Fruit fly (Drosophila melanogaster) whole organism, embryonic: ENCODE measurements around the gene CG43800.

Experiments
- Aef1 ChIP-seq: fragments of 200-800 bp; sonication (Bioruptor generic); IDR thresholded peaks from 3 replicates; pipeline ENCODE4 v1.3.6; 2022; ENCODE audit warnings: missing biosample characterization, missing genetic modification characterization
- Bdp1 ChIP-seq: fragments of 200-800 bp; sonication (Bioruptor generic); optimal IDR thresholded peaks from 3 replicates; lab custom pipeline; 2016; ENCODE audit warnings: missing biosample characterization, missing genetic modification characterization
- CG10321 ChIP-seq: fragments of 200-800 bp; sonication (Bioruptor generic); IDR thresholded peaks from 2 replicates; pipeline ENCODE4 v1.3.6; 2022; ENCODE audit warnings: missing biosample characterization, missing genetic modification characterization
- CG11247 ChIP-seq: fragments of 200-800 bp; sonication (Bioruptor generic); IDR thresholded peaks from 2 replicates; pipeline ENCODE4 v1.3.6; 2022; ENCODE audit warnings: missing biosample characterization, missing genetic modification characterization
- CG1233 ChIP-seq: fragments of 200-800 bp; sonication (Bioruptor generic); optimal IDR thresholded peaks from 4 replicates; lab custom pipeline; 2018; ENCODE audit warnings: missing biosample characterization, mild to moderate bottlenecking, missing genetic modification characterization
- CG12744 ChIP-seq: fragments of 200-800 bp; sonication (Bioruptor generic); optimal IDR thresholded peaks from 2 replicates; lab custom pipeline; 2016; ENCODE audit warnings: missing biosample characterization, missing genetic modification characterization
- CG12769 ChIP-seq: fragments of 200-800 bp; sonication (Bioruptor generic); optimal IDR thresholded peaks from 2 replicates; lab custom pipeline; 2019; ENCODE audit warnings: missing biosample characterization, mild to moderate bottlenecking, missing genetic modification characterization, moderate library complexity
- CG13287 ChIP-seq: fragments of 200-800 bp; sonication (Bioruptor generic); IDR thresholded peaks from 2 replicates; pipeline ENCODE4 v1.3.6; 2022; ENCODE audit warnings: missing biosample characterization, missing genetic modification characterization; ENCODE audit not compliant: partially characterized antibody
- CG13894 ChIP-seq: fragments of 200-800 bp; sonication (Bioruptor generic); optimal IDR thresholded peaks from 3 replicates; lab custom pipeline; 2018; ENCODE audit warnings: missing biosample characterization, mild to moderate bottlenecking, missing genetic modification characterization, moderate library complexity
- CG15011 ChIP-seq: fragments of 200-800 bp; sonication (Bioruptor generic); optimal IDR thresholded peaks from 3 replicates; lab custom pipeline; 2018; ENCODE audit warnings: missing biosample characterization, mild to moderate bottlenecking, missing genetic modification characterization
- CG15269 ChIP-seq: fragments of 200-800 bp; sonication (Bioruptor generic); optimal IDR thresholded peaks from 2 replicates; lab custom pipeline; 2018; ENCODE audit warnings: missing biosample characterization, mild to moderate bottlenecking, missing genetic modification characterization, moderate library complexity
- CG16779 ChIP-seq: fragments of 200-800 bp; sonication (Bioruptor generic); IDR thresholded peaks from 2 replicates; pipeline ENCODE4 v1.3.6; 2022; ENCODE audit warnings: missing biosample characterization, missing genetic modification characterization
- CG17328 ChIP-seq: fragments of 200-800 bp; sonication (Bioruptor generic); IDR thresholded peaks from 2 replicates; pipeline ENCODE4 v1.3.6; 2022; ENCODE audit warnings: missing biosample characterization, missing genetic modification characterization
- CG18619 ChIP-seq: fragments of 200-800 bp; sonication (Bioruptor generic); optimal IDR thresholded peaks from 3 replicates; lab custom pipeline; 2017; ENCODE audit warnings: missing biosample characterization, mild to moderate bottlenecking, missing genetic modification characterization
- CG2199 ChIP-seq: fragments of 200-800 bp; sonication (Bioruptor generic); IDR thresholded peaks from 3 replicates; pipeline ENCODE4 v1.3.6; 2022; ENCODE audit warnings: missing biosample characterization, missing genetic modification characterization
- CG2712 ChIP-seq: fragments of 200-800 bp; optimal IDR thresholded peaks from 3 replicates; lab custom pipeline; 2019; ENCODE audit warnings: missing biosample characterization, mild to moderate bottlenecking, missing genetic modification characterization, moderate library complexity
- CG30403 ChIP-seq: fragments of 200-800 bp; sonication (Bioruptor generic); optimal IDR thresholded peaks from 3 replicates; lab custom pipeline; 2016; ENCODE audit warnings: missing biosample characterization, missing genetic modification characterization
- CG31224 ChIP-seq: fragments of 200-800 bp; sonication (Bioruptor generic); IDR thresholded peaks from 2 replicates; pipeline ENCODE4 v1.3.6; 2022; ENCODE audit warnings: missing biosample characterization, missing genetic modification characterization
- CG31388 ChIP-seq: fragments of 200-800 bp; sonication (Bioruptor generic); optimal IDR thresholded peaks from 2 replicates; lab custom pipeline; 2016; ENCODE audit warnings: missing biosample characterization, missing genetic modification characterization
- CG5180 ChIP-seq: fragments of 200-800 bp; sonication (Bioruptor generic); optimal IDR thresholded peaks from 3 replicates; lab custom pipeline; 2017; ENCODE audit warnings: missing biosample characterization, missing genetic modification characterization, mild to moderate bottlenecking, moderate library complexity, missing genetic modification reagents
- CG6689 ChIP-seq: fragments of 200-800 bp; sonication (Bioruptor generic); IDR thresholded peaks from 2 replicates; pipeline ENCODE4 v1.3.6; 2022; ENCODE audit warnings: missing biosample characterization, missing genetic modification characterization
- CG6791 ChIP-seq: fragments of 200-800 bp; sonication (Bioruptor generic); IDR thresholded peaks from 3 replicates; pipeline ENCODE4 v1.3.6; 2022; ENCODE audit warnings: missing biosample characterization, missing genetic modification characterization; ENCODE audit not compliant: partially characterized antibody
- CG9932 ChIP-seq: fragments of 200-800 bp; sonication (Bioruptor generic); IDR thresholded peaks from 2 replicates; pipeline ENCODE4 v1.3.6; 2022; ENCODE audit warnings: missing biosample characterization, missing genetic modification characterization
- Drgx ChIP-seq: fragments of 200-800 bp; sonication (Bioruptor generic); IDR thresholded peaks from 2 replicates; pipeline ENCODE4 v1.3.6; 2022; ENCODE audit warnings: missing biosample characterization, missing genetic modification characterization
- Ets97D ChIP-seq: fragments of 200-800 bp; sonication (Bioruptor generic); optimal IDR thresholded peaks from 3 replicates; lab custom pipeline; 2016; ENCODE audit warnings: missing biosample characterization, missing genetic modification characterization
- HLHmδ ChIP-seq: fragments of 200-800 bp; sonication (Bioruptor generic); optimal IDR thresholded peaks from 2 replicates; lab custom pipeline; 2018; ENCODE audit warnings: missing biosample characterization, mild to moderate bottlenecking, missing genetic modification characterization, moderate library complexity
- Hmr ChIP-seq: fragments of 200-800 bp; sonication (Bioruptor generic); optimal IDR thresholded peaks from 3 replicates; lab custom pipeline; 2017; ENCODE audit warnings: mild to moderate bottlenecking, missing biosample characterization, missing genetic modification reagents, missing genetic modification characterization
- Hmx ChIP-seq: fragments of 200-800 bp; sonication (Bioruptor generic); optimal IDR thresholded peaks from 2 replicates; lab custom pipeline; 2016; ENCODE audit warnings: missing biosample characterization, missing genetic modification characterization
- Lpt ChIP-seq: fragments of >200 bp; optimal IDR thresholded peaks from 2 replicates; lab custom pipeline; 2018; ENCODE audit warnings: missing biosample characterization, missing genetic modification characterization
- Pdp1 ChIP-seq, 2 experiments: fragments of 200-800 bp; sonication (Bioruptor generic); optimal IDR thresholded peaks; 3 replicates each; lab custom pipeline; 2016; ENCODE audit warnings: missing biosample characterization in 2 of 2, missing genetic modification characterization in 2 of 2, mild to moderate bottlenecking in 1 of 2, moderate library complexity in 1 of 2
- Rx ChIP-seq: fragments of 200-800 bp; sonication (Bioruptor generic); IDR thresholded peaks from 2 replicates; pipeline ENCODE4 v1.3.6; 2022; ENCODE audit warnings: missing biosample characterization, missing genetic modification characterization
- Scr ChIP-seq: fragments of 200-800 bp; sonication (Bioruptor generic); IDR thresholded peaks from 2 replicates; pipeline ENCODE4 v1.3.6; 2022; ENCODE audit warnings: missing biosample characterization, missing genetic modification characterization; ENCODE audit not compliant: partially characterized antibody
- Sry-β ChIP-seq: fragments of 200-800 bp; sonication (Bioruptor generic); optimal IDR thresholded peaks from 2 replicates; lab custom pipeline; 2018; ENCODE audit warnings: missing biosample characterization, mild to moderate bottlenecking, missing genetic modification characterization, moderate library complexity
- TFAM ChIP-seq: fragments of 200-800 bp; sonication (Bioruptor generic); optimal IDR thresholded peaks from 2 replicates; lab custom pipeline; 2017; ENCODE audit warnings: missing biosample characterization, missing genetic modification characterization, inconsistent platforms
- Tbp ChIP-seq: fragments of >200 bp; optimal IDR thresholded peaks from 2 replicates; lab custom pipeline; 2018; ENCODE audit warnings: missing biosample characterization, missing genetic modification characterization
- gcm2 ChIP-seq: fragments of 200-800 bp; sonication (Bioruptor generic); optimal IDR thresholded peaks from 2 replicates; lab custom pipeline; 2016; ENCODE audit warnings: missing biosample characterization, missing genetic modification characterization
- jing ChIP-seq: fragments of 200-800 bp; sonication (Bioruptor generic); optimal IDR thresholded peaks from 2 replicates; lab custom pipeline; 2018; ENCODE audit warnings: missing biosample characterization, mild to moderate bottlenecking, missing genetic modification characterization
- ken ChIP-seq: fragments of 200-800 bp; sonication (Bioruptor generic); IDR thresholded peaks from 3 replicates; pipeline ENCODE4 v1.3.6; 2022; ENCODE audit warnings: missing biosample characterization, missing genetic modification characterization
- kni ChIP-seq: fragments of 200-800 bp; sonication (Bioruptor generic); optimal IDR thresholded peaks from 3 replicates; lab custom pipeline; 2017; ENCODE audit warnings: mild to moderate bottlenecking, missing biosample characterization, missing genetic modification reagents, missing genetic modification characterization
- peb ChIP-seq: fragments of 200-800 bp; sonication (Bioruptor generic); IDR thresholded peaks from 2 replicates; pipeline ENCODE4 v1.3.6; 2022; ENCODE audit warnings: missing biosample characterization, missing genetic modification characterization
- pnt ChIP-seq: fragments of 200-800 bp; sonication (Bioruptor generic); optimal IDR thresholded peaks from 3 replicates; lab custom pipeline; 2016; ENCODE audit warnings: missing biosample characterization, missing genetic modification characterization
- pros ChIP-seq: fragments of 200-800 bp; sonication (Bioruptor generic); optimal IDR thresholded peaks from 3 replicates; lab custom pipeline; 2019; ENCODE audit warnings: missing biosample characterization, mild to moderate bottlenecking, missing genetic modification characterization, moderate library complexity
- salm ChIP-seq: fragments of 200-800 bp; sonication (Bioruptor generic); optimal IDR thresholded peaks from 2 replicates; lab custom pipeline; 2018; ENCODE audit warnings: missing biosample characterization, mild to moderate bottlenecking, missing genetic modification characterization
- sc ChIP-seq, 3 experiments: fragments of >200 bp in 2 of 3; fragments of 200-800 bp in 1 of 3; sonication (Bioruptor generic) in 1 of 3; optimal IDR thresholded peaks; 2 replicates in 2 of 3; 3 replicates in 1 of 3; lab custom pipeline; 2017; ENCODE audit warnings: mild to moderate bottlenecking in 1 of 3, missing biosample characterization in 1 of 3, missing genetic modification characterization in 1 of 3, missing genetic modification reagents in 1 of 3
- scrt ChIP-seq: fragments of 200-800 bp; sonication (Bioruptor generic); optimal IDR thresholded peaks from 2 replicates; lab custom pipeline; 2018; ENCODE audit warnings: missing biosample characterization, mild to moderate bottlenecking, missing genetic modification characterization, moderate library complexity
- sens ChIP-seq: fragments of 200-800 bp; sonication (Bioruptor generic); peaks from one replicate; lab custom pipeline; 2016; ENCODE audit warnings: missing biosample characterization, missing genetic modification characterization
- sna ChIP-seq: fragments of 200-800 bp; sonication (Bioruptor generic); IDR thresholded peaks from 2 replicates; pipeline ENCODE4 v1.3.6; 2022; ENCODE audit warnings: missing biosample characterization, missing genetic modification characterization; ENCODE audit not compliant: partially characterized antibody
- sr ChIP-seq: fragments of 200-800 bp; sonication (Bioruptor generic); IDR thresholded peaks from 3 replicates; pipeline ENCODE4 v1.3.6; 2022; ENCODE audit warnings: missing biosample characterization, missing genetic modification characterization
- stc ChIP-seq: fragments of 200-800 bp; sonication (Bioruptor generic); IDR thresholded peaks from 2 replicates; pipeline ENCODE4 v1.3.6; 2022; ENCODE audit warnings: missing biosample characterization, missing genetic modification characterization
- stwl ChIP-seq: fragments of 200-800 bp; sonication (Bioruptor generic); optimal IDR thresholded peaks from 3 replicates; lab custom pipeline; 2018; ENCODE audit warnings: missing biosample characterization, mild to moderate bottlenecking, missing genetic modification characterization, moderate library complexity
- zf30C ChIP-seq: fragments of 200-800 bp; sonication (Bioruptor generic); optimal IDR thresholded peaks from 3 replicates; lab custom pipeline; 2018; ENCODE audit warnings: missing biosample characterization, mild to moderate bottlenecking, missing genetic modification characterization

CG43800 gene

dm6 chr2L:7199635-7200110, 32.9 kb downstream of the CG43800 start (continued):
- no peak for TF ChIP-seq peb
- TF ChIP-seq Pdp1 (GFP tag; optimal IDR thresholded peaks at IDR 0.05; lab: Kevin White, UChicago) = no peak
- no peak for TF ChIP-seq CG6689 (GFP tag; lab: Robert Waterston, UW)
- TF ChIP-seq sens (GFP tag; lab: Kevin White, UChicago) = peak; percentile 61
- no peak for TF ChIP-seq CG12769 (tag; lab: Kevin White, UChicago)
- TF ChIP-seq CG31388 = no peak
- no peak for TF ChIP-seq Ets97D (GFP tag; lab: Kevin White, UChicago)
- TF ChIP-seq CG13894 (tag; lab: Kevin White, UChicago) = no peak
- no peak for TF ChIP-seq scrt (GFP tag; lab: Kevin White, UChicago)
- TF ChIP-seq CG1233 (GFP tag; lab: Kevin White, UChicago) = no peak
- TF ChIP-seq pros = no peak
- no peak for TF ChIP-seq CG6791
- TF ChIP-seq CG2199 (GFP tag; lab: Robert Waterston, UW) = no peak
- TF ChIP-seq CG18619 (GFP tag; lab: Kevin White, UChicago) = no peak
- no peak for TF ChIP-seq Sry-β (GFP tag; lab: Kevin White, UChicago)
- TF ChIP-seq CG5180 (GFP tag; lab: Kevin White, UChicago) = no peak
- no peak for TF ChIP-seq CG13287 (GFP tag; lab: Robert Waterston, UW)
- TF ChIP-seq CG2712 (tag; lab: Kevin White, UChicago) = peak; percentile 3
- no peak for TF ChIP-seq CG15269 (tag; lab: Kevin White, UChicago)
- no peak for TF ChIP-seq Rx (GFP tag; lab: Robert Waterston, UW)
- TF ChIP-seq Hmx = no peak
- TF ChIP-seq Bdp1 (GFP tag; lab: Kevin White, UChicago) = no peak
- no peak for TF ChIP-seq stwl (tag; lab: Kevin White, UChicago)
- TF ChIP-seq ken (GFP tag; lab: Robert Waterston, UW) = no peak
- TF ChIP-seq Lpt (GFP tag; lab: Kevin White, UChicago) = no peak
- no peak for TF ChIP-seq stc (GFP tag; lab: Robert Waterston, UW)
- no peak for TF ChIP-seq CG16779
- no peak for TF ChIP-seq sc (optimal IDR thresholded peaks at IDR 0.05; lab: Kevin White, UChicago)
- no peak for TF ChIP-seq sc (GFP tag; optimal IDR thresholded peaks at IDR 0.05; lab: Kevin White, UChicago)
- no peak for TF ChIP-seq CG10321
- no peak for TF ChIP-seq Scr (GFP tag; lab: Robert Waterston, UW)
- peak; percentile 76; the same call in 2 of the 3 replicates for TF ChIP-seq sr (GFP tag; lab: Robert Waterston, UW)
- TF ChIP-seq kni (GFP tag; lab: Kevin White, UChicago) = no peak
- no peak for TF ChIP-seq CG9932 (GFP tag; lab: Robert Waterston, UW)
- TF ChIP-seq Aef1 = no peak
- no peak for TF ChIP-seq TFAM (GFP tag; lab: Kevin White, UChicago)
- no peak for TF ChIP-seq pnt (GFP tag; lab: Kevin White, UChicago)
- no peak for TF ChIP-seq jing (GFP tag; lab: Kevin White, UChicago)
- TF ChIP-seq CG30403 (GFP tag; lab: Kevin White, UChicago) = no peak
- no peak for TF ChIP-seq Tbp (GFP tag; lab: Kevin White, UChicago)
- no peak for TF ChIP-seq CG31224 (GFP tag; lab: Robert Waterston, UW)
- TF ChIP-seq gcm2 = no peak
- TF ChIP-seq salm (tag; lab: Kevin White, UChicago) = no peak
- no peak for TF ChIP-seq Hmr (GFP tag; lab: Kevin White, UChicago)
- no peak for TF ChIP-seq CG15011
- TF ChIP-seq HLHmδ (GFP tag; lab: Kevin White, UChicago) = peak; percentile 0
- TF ChIP-seq sna (GFP tag; lab: Robert Waterston, UW) = no peak
- peak; percentile 68 for TF ChIP-seq Drgx (GFP tag; lab: Robert Waterston, UW)
- TF ChIP-seq zf30C = no peak
- no peak for TF ChIP-seq CG11247 (GFP tag; lab: Robert Waterston, UW)
- no peak for TF ChIP-seq CG12744
- TF ChIP-seq CG17328 = peak; percentile 35; the same call in 1 of the 2 replicates
